Fruit fly (Drosophila melanogaster) Kc167 (cell line): Measurements from ENCODE around the gene Rab3-GAP.

ENCODE experiments used
- Myc ChIP-seq: fragments of >200 bp; optimal IDR thresholded peaks from 2 replicates; lab custom pipeline; 2017; ENCODE audit warnings: missing external identifiers
- Sin3A ChIP-seq: fragments of >200 bp; optimal IDR thresholded peaks from 2 replicates; lab custom pipeline; 2018; ENCODE audit warnings: missing external identifiers
- h ChIP-seq: fragments of >200 bp; optimal IDR thresholded peaks from 3 replicates; lab custom pipeline; 2018; ENCODE audit warnings: missing external identifiers
- insv ChIP-seq: fragments of >200 bp; optimal IDR thresholded peaks from 3 replicates; lab custom pipeline; 2018; ENCODE audit warnings: missing external identifiers
- psq ChIP-seq: fragments of >200 bp; optimal IDR thresholded peaks from 2 replicates; lab custom pipeline; 2017; ENCODE audit warnings: missing external identifiers
- ttk ChIP-seq: sonication (Bioruptor generic); optimal IDR thresholded peaks from 2 replicates; lab custom pipeline; 2017; ENCODE audit warnings: missing external identifiers

Rab3-GAP gene

dm6 chr2L:12030552-12031131 is 32.3 kb downstream of the Rab3-GAP start:
- TF ChIP-seq Sin3A (lab: Kevin White, UChicago) (no peak), Myc (lab: Kevin White, UChicago) (no peak), h (lab: Kevin White, UChicago) (no peak), psq (lab: Kevin White, UChicago) (no peak), insv (lab: Kevin White, UChicago) (no peak), ttk (lab: Kevin White, UChicago) (no peak)

DNA sequence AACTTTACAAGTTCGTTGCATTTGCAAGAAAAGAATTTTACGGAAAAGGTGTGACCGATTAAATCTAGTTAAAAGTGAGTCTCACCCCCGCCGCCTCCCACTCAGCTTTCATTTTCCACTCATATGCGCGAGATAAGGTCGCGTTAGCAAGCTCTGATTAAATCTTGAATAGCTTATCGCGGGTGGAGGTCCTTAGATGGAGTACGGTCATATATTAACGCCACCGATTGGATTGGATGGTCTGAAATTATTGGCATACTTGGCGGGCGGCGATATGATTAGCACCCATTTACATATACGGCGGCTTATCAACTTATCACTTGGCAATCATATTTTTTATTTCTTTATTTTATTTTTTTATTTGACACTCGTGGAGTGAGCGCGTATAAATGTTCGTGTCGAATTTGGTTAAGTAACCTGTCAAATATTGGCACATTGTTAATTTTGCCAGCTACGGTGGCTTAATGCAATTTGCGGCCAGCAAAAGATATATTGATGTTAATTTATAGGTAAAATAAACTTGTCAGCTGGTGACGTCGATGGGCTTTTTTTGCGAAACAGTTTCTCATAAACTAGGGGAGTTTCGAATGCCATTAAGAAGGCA is 33.3 kb downstream of the Rab3-GAP start:
- TF ChIP-seq h (lab: Kevin White, UChicago) (no peak), Sin3A (lab: Kevin White, UChicago) (no peak)

dm6 chr2L:12028808-12029207 is 34.2 kb downstream of the Rab3-GAP start:
- TF ChIP-seq h (lab: Kevin White, UChicago): no peak
- no peak for TF ChIP-seq psq (lab: Kevin White, UChicago)
- no peak for TF ChIP-seq ttk (lab: Kevin White, UChicago)
- no peak for TF ChIP-seq Myc (lab: Kevin White, UChicago)
- no peak for TF ChIP-seq Sin3A (lab: Kevin White, UChicago)
- no peak for TF ChIP-seq insv (lab: Kevin White, UChicago)

- TF ChIP-seq Myc (lab: Kevin White, UChicago) (no peak), psq (lab: Kevin White, UChicago) (no peak), ttk (lab: Kevin White, UChicago) (no peak), h (lab: Kevin White, UChicago) (no peak), insv (lab: Kevin White, UChicago) (no peak), Sin3A (lab: Kevin White, UChicago) (no peak)
Measured at dm6 chr2L:12028102-12028501, 34.9 kb downstream of the Rab3-GAP start.

DNA sequence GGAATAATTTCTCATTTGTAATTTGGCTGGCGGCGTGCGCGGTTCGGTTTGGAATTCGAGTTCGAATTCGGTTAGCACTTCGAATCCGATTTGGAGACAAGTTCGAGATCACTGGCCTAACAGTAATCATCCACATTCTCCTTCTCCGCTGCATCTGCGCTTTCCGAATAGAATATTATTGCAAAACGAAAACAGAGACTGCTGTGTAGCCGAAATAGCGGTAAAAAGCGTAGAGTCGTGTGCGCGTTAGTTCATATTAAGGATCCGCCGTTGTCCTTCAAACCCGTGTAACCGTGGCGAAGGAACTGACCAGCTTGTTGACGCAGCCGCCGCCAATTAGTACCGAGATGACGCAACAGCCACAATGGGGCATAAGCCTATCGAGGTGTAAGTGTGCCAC is 35.5 kb downstream of the Rab3-GAP start, which contains the start of gene dmGlut:
dmGlut (plus strand) TSS at position 4 of the 400 bp plus-strand sequence.
- TF ChIP-seq insv (lab: Kevin White, UChicago): no peak
- no peak for TF ChIP-seq Sin3A (lab: Kevin White, UChicago)
- no peak for TF ChIP-seq Myc (lab: Kevin White, UChicago)
- TF ChIP-seq h (lab: Kevin White, UChicago): no peak

- no peak for TF ChIP-seq insv (lab: Kevin White, UChicago)
- TF ChIP-seq Sin3A (lab: Kevin White, UChicago): no peak
- no peak for TF ChIP-seq h (lab: Kevin White, UChicago)
- no peak for TF ChIP-seq ttk (lab: Kevin White, UChicago)
Measured at dm6 chr2L:12026458-12027431, 36.2 kb downstream of the Rab3-GAP start.

DNA sequence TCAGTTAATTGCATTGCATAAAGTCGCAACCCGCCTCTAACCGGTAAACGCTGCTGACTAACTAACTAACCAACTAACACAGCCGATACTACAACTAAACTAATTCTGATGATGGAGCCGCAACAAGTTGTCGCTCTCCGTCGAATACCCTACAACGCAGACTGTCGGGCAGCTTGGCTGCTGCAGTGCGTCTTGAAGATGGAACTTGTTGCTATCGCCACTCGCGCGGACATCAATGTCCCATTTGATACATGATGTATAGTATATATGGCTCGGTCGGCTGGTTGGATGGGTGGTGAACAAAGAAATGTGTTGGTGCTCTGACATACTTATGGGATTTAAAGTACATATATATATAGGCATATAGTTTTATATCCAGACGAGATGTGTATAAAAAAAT is 37.5 kb downstream of the Rab3-GAP start:
- no peak for TF ChIP-seq ttk (lab: Kevin White, UChicago)
- no peak for TF ChIP-seq Sin3A (lab: Kevin White, UChicago)
- TF ChIP-seq Myc (lab: Kevin White, UChicago): no peak
- TF ChIP-seq insv (lab: Kevin White, UChicago): no peak
- no peak for TF ChIP-seq h (lab: Kevin White, UChicago)
- no peak for TF ChIP-seq psq (lab: Kevin White, UChicago)

dm6 chr2L:12024104-12024503 is 38.9 kb downstream of the Rab3-GAP start:
- no peak for TF ChIP-seq Sin3A (lab: Kevin White, UChicago)

DNA sequence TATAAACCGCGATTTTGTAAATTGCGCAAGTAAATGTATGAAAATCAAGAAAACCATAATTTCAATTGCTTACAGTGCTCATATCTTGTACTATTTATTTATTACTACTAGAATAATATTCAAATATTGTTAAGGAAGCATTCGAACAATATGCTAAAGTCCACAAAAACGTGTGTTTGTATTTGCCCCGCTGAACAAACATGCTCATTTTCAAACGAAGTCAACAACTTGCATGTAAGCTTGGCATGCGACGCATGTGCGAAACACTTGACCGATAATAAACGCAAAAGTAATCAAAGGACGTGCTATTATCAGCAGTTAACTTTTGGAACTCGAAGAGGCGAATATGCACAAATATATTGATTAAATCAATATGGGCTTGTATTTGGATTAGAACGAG is 41.8 kb downstream of the Rab3-GAP start:
- TF ChIP-seq h (lab: Kevin White, UChicago) (no peak), ttk (lab: Kevin White, UChicago) (no peak), Myc (lab: Kevin White, UChicago) (no peak), Sin3A (lab: Kevin White, UChicago) (no peak), insv (lab: Kevin White, UChicago) (no peak), psq (lab: Kevin White, UChicago) (no peak)

DNA sequence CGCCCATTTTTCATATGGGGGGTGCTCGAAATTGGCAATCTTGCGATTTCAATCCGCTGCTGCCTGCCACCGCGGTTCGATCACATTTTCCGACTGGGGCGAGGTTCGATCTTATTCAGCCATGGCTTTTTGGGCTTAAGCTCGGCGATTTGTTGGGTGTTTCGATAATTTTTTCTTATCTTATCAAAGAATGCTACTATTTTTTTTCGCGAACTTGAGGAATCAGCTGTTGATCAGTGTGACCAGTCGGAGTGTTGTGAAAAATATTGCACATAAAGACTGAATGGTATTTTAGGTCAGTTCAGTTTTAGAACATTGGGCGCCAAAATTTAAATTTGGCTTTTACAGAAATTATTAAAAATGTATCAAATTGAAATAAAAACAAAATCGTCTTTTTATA is 42.2 kb downstream of the Rab3-GAP start, which contains the start of gene Wdr81:
Wdr81 (minus strand) TSS at position 226 of the 400 bp plus-strand sequence.
- TF ChIP-seq ttk (lab: Kevin White, UChicago): no peak
- TF ChIP-seq psq (lab: Kevin White, UChicago): no peak
- TF ChIP-seq Myc (lab: Kevin White, UChicago): no peak
- TF ChIP-seq Sin3A (lab: Kevin White, UChicago): no peak
- no peak for TF ChIP-seq insv (lab: Kevin White, UChicago)
- no peak for TF ChIP-seq h (lab: Kevin White, UChicago)

DNA sequence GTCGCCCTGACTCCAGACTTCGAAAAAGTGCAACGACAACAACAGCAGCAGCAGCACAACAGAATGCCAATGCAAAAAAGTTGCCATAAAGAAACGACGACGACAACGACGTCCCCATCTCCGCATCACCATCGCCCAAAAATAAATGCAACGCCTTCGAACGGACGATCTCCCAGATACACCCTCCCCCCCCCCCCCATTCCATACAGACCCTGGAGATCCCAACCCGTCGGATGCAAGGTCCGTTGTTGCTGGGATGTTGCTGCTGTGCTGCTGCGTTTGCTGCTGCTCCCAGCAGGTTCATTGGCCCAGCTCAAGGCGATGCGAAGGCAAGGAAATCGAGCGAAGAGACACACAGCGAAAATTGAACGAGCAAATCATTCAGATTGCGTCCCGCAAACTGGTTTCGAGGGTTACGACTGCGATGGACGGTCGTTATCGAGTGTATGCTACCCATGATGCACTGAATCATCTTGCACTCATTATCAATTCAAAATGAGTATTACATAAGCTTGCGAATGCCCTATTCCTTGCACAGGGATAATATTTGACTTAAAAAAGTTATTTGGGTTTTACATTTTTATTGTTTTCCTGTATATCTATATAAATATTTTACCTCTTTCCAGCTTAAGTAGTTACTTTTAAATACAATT is 49.1 kb downstream of the Rab3-GAP start:
- no peak for TF ChIP-seq Myc (lab: Kevin White, UChicago)
- no peak for TF ChIP-seq ttk (lab: Kevin White, UChicago)
- no peak for TF ChIP-seq h (lab: Kevin White, UChicago)
- TF ChIP-seq insv (lab: Kevin White, UChicago): no peak
- TF ChIP-seq Sin3A (lab: Kevin White, UChicago): no peak
- no peak for TF ChIP-seq psq (lab: Kevin White, UChicago)
